Fruit fly (Drosophila melanogaster): Measurements from ENCODE around the gene rdgB.

Gene rdgB

dm6 chrX:13740062-13740461 is 22.5 kb upstream of the rdgB start (continued):
- peak; percentile 78 for TF ChIP-seq CG7786 (GFP tag; optimal IDR thresholded peaks at IDR 0.05)
- TF ChIP-seq CG14860 (GFP tag; IDR thresholded peaks at IDR 0.05; ENCODE audit: partially characterized antibody): no peak
- peak; percentile 58 for TF ChIP-seq Mes4 (GFP tag; optimal IDR thresholded peaks at IDR 0.05)
- TF ChIP-seq fd3F (GFP tag; optimal IDR thresholded peaks at IDR 0.05): peak; percentile 71
- TF ChIP-seq corto (GFP tag; optimal IDR thresholded peaks at IDR 0.05): no peak
- no peak for TF ChIP-seq CG17802 (tag; optimal IDR thresholded peaks at IDR 0.05)
- no peak for TF ChIP-seq CG7963 (GFP tag; IDR thresholded peaks at IDR 0.05; ENCODE audit: partially characterized antibody)
- TF ChIP-seq Hmx (GFP tag; optimal IDR thresholded peaks at IDR 0.05): no peak
- TF ChIP-seq CG4854 (GFP tag; optimal IDR thresholded peaks at IDR 0.05): peak; percentile 40
- no peak for TF ChIP-seq NC2α (GFP tag; optimal IDR thresholded peaks at IDR 0.05)
- peak; percentile 58 for TF ChIP-seq CG34376 (GFP tag; optimal IDR thresholded peaks at IDR 0.05)
- TF ChIP-seq zen (tag; optimal IDR thresholded peaks at IDR 0.05): no peak
- peak; percentile 77 for TF ChIP-seq CG12155 (GFP tag; optimal IDR thresholded peaks at IDR 0.05)
- peak; percentile 63 for TF ChIP-seq Six4 (GFP tag; optimal IDR thresholded peaks at IDR 0.05)
- peak; percentile 83 for TF ChIP-seq CHES-1-like (GFP tag; optimal IDR thresholded peaks at IDR 0.05)
- TF ChIP-seq HmgZ (tag; optimal IDR thresholded peaks at IDR 0.05): peak; percentile 76
- peak; percentile 40 for TF ChIP-seq scrt (GFP tag; optimal IDR thresholded peaks at IDR 0.05)
- peak; percentile 55 for TF ChIP-seq CG4617 (GFP tag; optimal IDR thresholded peaks at IDR 0.05; ENCODE audit: borderline replicate concordance)
- peak; percentile 63 for TF ChIP-seq E2f1 (GFP tag; IDR thresholded peaks at IDR 0.05)
- TF ChIP-seq Adf1 (GFP tag; IDR thresholded peaks at IDR 0.05): no peak
- no peak for TF ChIP-seq hb (GFP tag; IDR thresholded peaks at IDR 0.05; ENCODE audit: partially characterized antibody)
- TF ChIP-seq Gug (GFP tag; IDR thresholded peaks at IDR 0.05): peak; percentile 95
- TF ChIP-seq CG9609 (GFP tag; optimal IDR thresholded peaks at IDR 0.05): peak; percentile 76
- peak; percentile 95 for TF ChIP-seq CG11456 (GFP tag; IDR thresholded peaks at IDR 0.05)
- peak; percentile 79 for TF ChIP-seq Dbx (GFP tag; IDR thresholded peaks at IDR 0.05)
- TF ChIP-seq CG4424 (GFP tag; optimal IDR thresholded peaks at IDR 0.05): peak; percentile 58
- peak; percentile 44 for TF ChIP-seq org-1 (GFP tag; optimal IDR thresholded peaks at IDR 0.05)
- peak; percentile 72 for TF ChIP-seq ara (GFP tag; IDR thresholded peaks at IDR 0.05)
- peak; percentile 24; the same call in 1 of the 3 replicates for TF ChIP-seq jigr1 (GFP tag; IDR thresholded peaks at IDR 0.05)
- peak; percentile 64 for TF ChIP-seq Hr3 (GFP tag; optimal IDR thresholded peaks at IDR 0.05)
- TF ChIP-seq CG30403 (GFP tag; optimal IDR thresholded peaks at IDR 0.05): peak; percentile 72
- TF ChIP-seq lov (optimal IDR thresholded peaks at IDR 0.05): no peak
- peak; percentile 82 for TF ChIP-seq lov (GFP tag; IDR thresholded peaks at IDR 0.05)
- no peak for TF ChIP-seq CG10321 (GFP tag; IDR thresholded peaks at IDR 0.05)
- TF ChIP-seq TFAM (GFP tag; optimal IDR thresholded peaks at IDR 0.05): no peak
- TF ChIP-seq disco-r (GFP tag; optimal IDR thresholded peaks at IDR 0.05): no peak
- peak; percentile 97 for TF ChIP-seq Med (GFP tag)
- TF ChIP-seq Ssrp (tag; optimal IDR thresholded peaks at IDR 0.05): peak; percentile 28
- TF ChIP-seq cg (GFP tag; optimal IDR thresholded peaks at IDR 0.05): peak; percentile 79
- TF ChIP-seq sens-2 (GFP tag; IDR thresholded peaks at IDR 0.05): peak; percentile 55; the same call in 1 of the 2 replicates
- peak; percentile 70 for TF ChIP-seq seq (GFP tag; IDR thresholded peaks at IDR 0.05)
- TF ChIP-seq fd96Cb (tag; optimal IDR thresholded peaks at IDR 0.05): peak; percentile 65
- peak; percentile 87 for TF ChIP-seq mirr (GFP tag; optimal IDR thresholded peaks at IDR 0.05)
- peak; percentile 64 for TF ChIP-seq Atf-2 (GFP tag; optimal IDR thresholded peaks at IDR 0.05)
- TF ChIP-seq Fer3 (tag; optimal IDR thresholded peaks at IDR 0.05): peak; percentile 81
- peak; percentile 82 for TF ChIP-seq lilli (GFP tag; optimal IDR thresholded peaks at IDR 0.05)
- no peak for TF ChIP-seq Sry-δ (GFP tag; optimal IDR thresholded peaks at IDR 0.05)
- TF ChIP-seq tgo (GFP tag; IDR thresholded peaks at IDR 0.05): peak; percentile 79
- TF ChIP-seq pros (GFP tag; optimal IDR thresholded peaks at IDR 0.05): no peak
- no peak for TF ChIP-seq Lpt (GFP tag; optimal IDR thresholded peaks at IDR 0.05)
- peak; percentile 75; the same call in 2 of the 3 replicates for TF ChIP-seq otp (GFP tag; IDR thresholded peaks at IDR 0.05)
- TF ChIP-seq Fer2 (tag; optimal IDR thresholded peaks at IDR 0.05): peak; percentile 67
